Worm (Caenorhabditis elegans): ENCODE measurements around the gene Y37E11AL.9.

Y37E11AL.9 gene

DNA sequence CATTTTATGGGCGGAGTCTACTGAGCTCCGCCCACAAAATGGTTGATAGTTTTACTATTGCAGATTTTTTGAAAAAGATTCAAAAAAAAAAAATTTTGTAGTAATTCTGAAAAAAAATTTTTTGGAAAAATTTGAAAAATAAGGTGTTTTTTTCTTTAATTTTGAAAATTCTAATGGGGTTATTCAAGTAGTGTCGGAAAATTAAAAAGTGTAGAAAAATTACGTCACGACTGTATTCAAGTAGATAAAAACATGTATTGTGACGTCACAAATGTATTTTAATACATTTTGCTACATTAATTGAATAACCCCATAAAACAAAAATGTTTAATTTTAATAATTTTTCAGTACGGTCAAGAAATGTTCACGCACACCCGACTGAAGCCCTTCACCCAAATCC is 32.8 kb upstream of the Y37E11AL.9 start:
- no peak for TF ChIP-seq dpl-1 (GFP tag; optimal IDR thresholded peaks at IDR 0.05)
- no peak for TF ChIP-seq fkh-10 (GFP tag; optimal IDR thresholded peaks at IDR 0.05)
- no peak for TF ChIP-seq fos-1 (tag; optimal IDR thresholded peaks at IDR 0.05)
- no peak for TF ChIP-seq efl-1 (optimal IDR thresholded peaks at IDR 0.05)
- no peak for TF ChIP-seq efl-1 (GFP tag; optimal IDR thresholded peaks at IDR 0.05 in 1 of 2)
- TF ChIP-seq elt-3 (tag; optimal IDR thresholded peaks at IDR 0.05), result no peak
- no peak for TF ChIP-seq mep-1 (tag; optimal IDR thresholded peaks at IDR 0.05)
- TF ChIP-seq mef-2 (tag; optimal IDR thresholded peaks at IDR 0.05), result no peak
- no peak for TF ChIP-seq egl-27 (tag; optimal IDR thresholded peaks at IDR 0.05)
- no peak for TF ChIP-seq F16B12.6 (tag; optimal IDR thresholded peaks at IDR 0.05)
- no peak for TF ChIP-seq fkh-4 (tag; optimal IDR thresholded peaks at IDR 0.05; ENCODE audit: borderline replicate concordance)
- no peak for TF ChIP-seq unc-30 (tag; optimal IDR thresholded peaks at IDR 0.05)
- no peak for TF ChIP-seq swsn-7 (tag; optimal IDR thresholded peaks at IDR 0.05)
- TF ChIP-seq pax-3 (tag; optimal IDR thresholded peaks at IDR 0.05), result no peak

DNA sequence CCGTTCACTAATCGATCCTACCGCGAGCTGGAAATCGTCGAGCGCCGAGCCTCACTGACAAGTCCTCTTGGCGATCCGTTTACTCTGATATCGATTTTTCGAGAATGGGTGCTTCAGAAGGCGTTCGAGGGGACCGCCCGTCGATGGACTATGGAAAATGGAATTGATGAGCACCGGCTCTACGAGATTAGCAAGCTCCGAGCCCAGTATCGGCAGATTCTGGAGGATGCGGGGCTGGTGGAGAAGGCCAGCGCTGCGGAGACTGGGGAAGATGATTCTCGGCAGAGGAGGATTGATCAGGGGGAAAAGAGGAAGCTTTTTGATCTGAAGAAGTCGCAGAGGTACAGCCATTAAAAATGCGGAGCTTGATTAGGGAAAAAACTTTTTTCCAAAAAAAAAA is 31.0 kb upstream of the Y37E11AL.9 start:
- TF ChIP-seq nhr-90 (tag; optimal IDR thresholded peaks at IDR 0.05; ENCODE audit: poor library complexity) (no peak), aha-1 (tag; optimal IDR thresholded peaks at IDR 0.05) (no peak), sptf-1 (tag; optimal IDR thresholded peaks at IDR 0.05) (no peak), nhr-19 (GFP tag; conservative IDR thresholded peaks at IDR 0.05) (no peak)

ce11 chrIV:3725845-3726244 is 25.4 kb upstream of the Y37E11AL.9 start, which contains the start of gene smgl-2:
smgl-2 (plus strand) TSS chrIV:3726164.
- peak; percentile 60 for TF ChIP-seq aha-1 (tag; optimal IDR thresholded peaks at IDR 0.05)
- TF ChIP-seq tlp-1 (tag; optimal IDR thresholded peaks at IDR 0.05), result no peak
- peak; percentile 97 for TF ChIP-seq mep-1 (tag; optimal IDR thresholded peaks at IDR 0.05)
- TF ChIP-seq lin-13 (GFP tag; optimal IDR thresholded peaks at IDR 0.05), result peak; percentile 75
- no peak for TF ChIP-seq lir-3 (tag; optimal IDR thresholded peaks at IDR 0.05; ENCODE audit: poor library complexity)
- TF ChIP-seq hlh-17 (GFP tag; optimal IDR thresholded peaks at IDR 0.05; ENCODE audit: borderline replicate concordance), result no peak
- no peak for TF ChIP-seq egl-27 (tag; optimal IDR thresholded peaks at IDR 0.05)
- no peak for TF ChIP-seq ama-1 (optimal IDR thresholded peaks at IDR 0.05)
- TF ChIP-seq sox-4 (tag; optimal IDR thresholded peaks at IDR 0.05), result peak; percentile 44
- no peak for TF ChIP-seq mab-9 (GFP tag; IDR thresholded peaks at IDR 0.05)
- no peak for TF ChIP-seq nhr-28 (tag; optimal IDR thresholded peaks at IDR 0.05)
- TF ChIP-seq ztf-4 (tag; optimal IDR thresholded peaks at IDR 0.05), result no peak
- TF ChIP-seq nhr-19 (GFP tag; conservative IDR thresholded peaks at IDR 0.05), result peak; percentile 71
- peak; percentile 66 for TF ChIP-seq fkh-8 (tag; optimal IDR thresholded peaks at IDR 0.05)
- TF ChIP-seq lin-15B (tag; optimal IDR thresholded peaks at IDR 0.05), result peak; percentile 80
- no peak for TF ChIP-seq sptf-1 (tag; optimal IDR thresholded peaks at IDR 0.05)
- TF ChIP-seq jun-1 (tag; optimal IDR thresholded peaks at IDR 0.05), result peak; percentile 50
- TF ChIP-seq fkh-10 (GFP tag; optimal IDR thresholded peaks at IDR 0.05), result peak; percentile 9
- TF ChIP-seq fkh-4 (tag; optimal IDR thresholded peaks at IDR 0.05; ENCODE audit: borderline replicate concordance), result no peak
- TF ChIP-seq nhr-11 (tag; optimal IDR thresholded peaks at IDR 0.05), result no peak
- no peak for TF ChIP-seq nhr-77 (tag; optimal IDR thresholded peaks at IDR 0.05)
- peak in 2 of 6 experiments; percentile 46 to 53 for TF ChIP-seq elt-3 (tag; optimal IDR thresholded peaks at IDR 0.05)
- TF ChIP-seq F16B12.6 (tag; optimal IDR thresholded peaks at IDR 0.05), result peak; percentile 100
- TF ChIP-seq nhr-84 (tag; optimal IDR thresholded peaks at IDR 0.05), result no peak
- TF ChIP-seq blmp-1 (tag; optimal IDR thresholded peaks at IDR 0.05), result peak; percentile 62
- peak; percentile 82 for TF ChIP-seq swsn-7 (tag; optimal IDR thresholded peaks at IDR 0.05)
- TF ChIP-seq lin-39 (tag; optimal IDR thresholded peaks at IDR 0.05), result peak; percentile 71
- peak; percentile 86 to 88 for TF ChIP-seq lsy-2 (tag; optimal IDR thresholded peaks at IDR 0.05)
- peak; percentile 22 for TF ChIP-seq C04F5.9 (tag; optimal IDR thresholded peaks at IDR 0.05)
- TF ChIP-seq mdl-1 (tag; optimal IDR thresholded peaks at IDR 0.05), result peak in 1 of 2 experiments; percentile 64
- peak; percentile 1 for TF ChIP-seq elt-2 (tag; optimal IDR thresholded peaks at IDR 0.05)
- peak; percentile 62 for TF ChIP-seq aly-2 (tag; optimal IDR thresholded peaks at IDR 0.05)
- no peak for TF ChIP-seq unc-62 (GFP tag; optimal IDR thresholded peaks at IDR 0.05)
- peak; percentile 39 for TF ChIP-seq pag-3 (tag; optimal IDR thresholded peaks at IDR 0.05; ENCODE audit: borderline replicate concordance, insufficient read depth)
- TF ChIP-seq sup-37 (GFP tag; optimal IDR thresholded peaks at IDR 0.05), result no peak
- TF ChIP-seq egl-13 (tag; optimal IDR thresholded peaks at IDR 0.05), result peak; percentile 65
- no peak for TF ChIP-seq vab-15 (tag; optimal IDR thresholded peaks at IDR 0.05)
- TF ChIP-seq lin-14 (GFP tag; optimal IDR thresholded peaks at IDR 0.05), result no peak
- peak; percentile 53 for TF ChIP-seq ceh-8 (GFP tag; optimal IDR thresholded peaks at IDR 0.05)
- TF ChIP-seq skn-1 (tag; optimal IDR thresholded peaks at IDR 0.05), result peak; percentile 47
- TF ChIP-seq nhr-85 (tag), result peak; percentile 70
